Fruit fly (Drosophila melanogaster) whole organism, embryonic: ENCODE measurements around the gene Vha100-2.
A peak's percentile ranks its signal among the peaks of the same experiment; 100 is the strongest.

Experiments used
- BEAF-32 ChIP-seq: fragments of 200-800 bp; sonication (Bioruptor generic); optimal IDR thresholded peaks from 3 replicates; lab custom pipeline; 2017; ENCODE audit warnings: missing biosample characterization, missing genetic modification characterization, mild to moderate bottlenecking, moderate library complexity, missing genetic modification reagents
- CG11093 ChIP-seq: fragments of 200-800 bp; sonication (Bioruptor generic); IDR thresholded peaks from 3 replicates; pipeline ENCODE4 v1.3.6; 2022; ENCODE audit warnings: missing biosample characterization, missing genetic modification characterization
- CG14014 ChIP-seq: fragments of 200-800 bp; sonication (Bioruptor generic); IDR thresholded peaks from 2 replicates; pipeline ENCODE4 v1.3.6; 2022; ENCODE audit warnings: missing biosample characterization, missing genetic modification characterization
- CG14860 ChIP-seq: fragments of 200-800 bp; sonication (Bioruptor generic); IDR thresholded peaks from 3 replicates; pipeline ENCODE4 v1.3.6; 2022; ENCODE audit warnings: missing biosample characterization, missing genetic modification characterization; ENCODE audit not compliant: partially characterized antibody
- CG1602 ChIP-seq: fragments of 200-800 bp; sonication (Bioruptor generic); optimal IDR thresholded peaks from 3 replicates; lab custom pipeline; 2016; ENCODE audit warnings: missing biosample characterization, missing genetic modification characterization
- CG17612 ChIP-seq: fragments of 200-800 bp; sonication (Bioruptor generic); IDR thresholded peaks from 2 replicates; pipeline ENCODE4 v1.3.6; 2022; ENCODE audit warnings: missing biosample characterization, missing genetic modification characterization
- CG18476 ChIP-seq: fragments of 200-800 bp; sonication (Bioruptor generic); optimal IDR thresholded peaks from 2 replicates; lab custom pipeline; 2016; ENCODE audit warnings: missing biosample characterization, mild to moderate bottlenecking, missing genetic modification characterization
- CG2889 ChIP-seq: fragments of 200-800 bp; sonication (Bioruptor generic); IDR thresholded peaks from 3 replicates; pipeline ENCODE4 v1.3.6; 2022; ENCODE audit warnings: missing biosample characterization, missing genetic modification characterization
- CG32532 ChIP-seq: fragments of 200-800 bp; sonication (Bioruptor generic); IDR thresholded peaks from 2 replicates; pipeline ENCODE4 v1.3.6; 2022; ENCODE audit warnings: missing biosample characterization, missing genetic modification characterization
- CG4820 ChIP-seq: fragments of 200-800 bp; sonication (Bioruptor generic); optimal IDR thresholded peaks from 3 replicates; lab custom pipeline; 2016; ENCODE audit warnings: missing biosample characterization, missing genetic modification characterization
- CG6854 ChIP-seq: fragments of 200-800 bp; sonication (Bioruptor generic); optimal IDR thresholded peaks from 3 replicates; lab custom pipeline; 2017; ENCODE audit warnings: missing biosample characterization, mild to moderate bottlenecking, missing genetic modification characterization
- CG8924 ChIP-seq: fragments of 200-800 bp; optimal IDR thresholded peaks from 3 replicates; lab custom pipeline; 2019; ENCODE audit warnings: missing biosample characterization, mild to moderate bottlenecking, missing genetic modification characterization, moderate library complexity
- CG9215 ChIP-seq: fragments of 200-800 bp; sonication (Bioruptor generic); IDR thresholded peaks from 2 replicates; pipeline ENCODE4 v1.3.6; 2022; ENCODE audit warnings: missing biosample characterization, missing genetic modification characterization
- CkIIα-i1 ChIP-seq: fragments of 200-800 bp; sonication (Bioruptor generic); IDR thresholded peaks from 2 replicates; pipeline ENCODE4 v1.3.6; 2022; ENCODE audit warnings: missing biosample characterization, missing genetic modification characterization
- Doc2 ChIP-seq: fragments of 200-800 bp; sonication (Bioruptor generic); IDR thresholded peaks from 2 replicates; pipeline ENCODE4 v1.3.6; 2022; ENCODE audit warnings: missing biosample characterization, missing genetic modification characterization
- Doc3 ChIP-seq: fragments of 200-800 bp; sonication (Bioruptor generic); IDR thresholded peaks from 3 replicates; pipeline ENCODE4 v1.3.6; 2022; ENCODE audit warnings: missing biosample characterization, missing genetic modification characterization; ENCODE audit not compliant: partially characterized antibody
- Eip74EF ChIP-seq, 2 experiments: fragments of 200-800 bp in 1 of 2; fragments of >200 bp in 1 of 2; sonication (Bioruptor generic) in 1 of 2; optimal IDR thresholded peaks; 2 replicates each; lab custom pipeline; 2017 to 2019; ENCODE audit warnings: missing biosample characterization in 2 of 2, missing genetic modification characterization in 2 of 2, mild to moderate bottlenecking in 1 of 2, moderate library complexity in 1 of 2
- H15 ChIP-seq: fragments of 200-800 bp; sonication (Bioruptor generic); IDR thresholded peaks from 3 replicates; pipeline ENCODE4 v1.3.6; 2022; ENCODE audit warnings: missing biosample characterization, missing genetic modification characterization
- HHEX ChIP-seq: fragments of 200-800 bp; sonication (Bioruptor generic); optimal IDR thresholded peaks from 3 replicates; lab custom pipeline; 2017; ENCODE audit warnings: missing biosample characterization, mild to moderate bottlenecking, missing genetic modification characterization, missing genetic modification reagents
- Hmx ChIP-seq: fragments of 200-800 bp; sonication (Bioruptor generic); optimal IDR thresholded peaks from 2 replicates; lab custom pipeline; 2016; ENCODE audit warnings: missing biosample characterization, missing genetic modification characterization
- Myb ChIP-seq: fragments of 200-800 bp; sonication (Bioruptor generic); optimal IDR thresholded peaks from 2 replicates; lab custom pipeline; 2016; ENCODE audit warnings: missing biosample characterization, missing genetic modification characterization
- NC2α ChIP-seq: fragments of 200-800 bp; sonication (Bioruptor generic); optimal IDR thresholded peaks from 2 replicates; lab custom pipeline; 2016; ENCODE audit warnings: missing biosample characterization, missing genetic modification characterization
- NfI ChIP-seq: fragments of 200-800 bp; sonication (Bioruptor generic); optimal IDR thresholded peaks from 3 replicates; lab custom pipeline; 2018; ENCODE audit warnings: missing biosample characterization, mild to moderate bottlenecking, missing genetic modification characterization, moderate library complexity
- Oaz ChIP-seq: fragments of 200-800 bp; sonication (Bioruptor generic); IDR thresholded peaks from 2 replicates; pipeline ENCODE4 v1.3.6; 2022; ENCODE audit warnings: missing biosample characterization, missing genetic modification characterization
- Pdp1 ChIP-seq, 2 experiments: fragments of 200-800 bp; sonication (Bioruptor generic); optimal IDR thresholded peaks; 3 replicates each; lab custom pipeline; 2016; ENCODE audit warnings: missing biosample characterization in 2 of 2, missing genetic modification characterization in 2 of 2, mild to moderate bottlenecking in 1 of 2, moderate library complexity in 1 of 2
- Ptx1 ChIP-seq: fragments of 200-800 bp; sonication (Bioruptor generic); IDR thresholded peaks from 2 replicates; pipeline ENCODE4 v1.3.6; 2022; ENCODE audit warnings: missing biosample characterization, missing genetic modification characterization
- Sin3A ChIP-seq: fragments of >200 bp; optimal IDR thresholded peaks from 2 replicates; lab custom pipeline; 2018
- Tbp ChIP-seq: fragments of >200 bp; optimal IDR thresholded peaks from 2 replicates; lab custom pipeline; 2018; ENCODE audit warnings: missing biosample characterization, missing genetic modification characterization
- abd-A ChIP-seq: fragments of 200-800 bp; sonication (Bioruptor generic); optimal IDR thresholded peaks from 3 replicates; lab custom pipeline; 2019; ENCODE audit warnings: missing biosample characterization, mild to moderate bottlenecking, missing genetic modification characterization, moderate library complexity
- ara ChIP-seq: fragments of 200-800 bp; sonication (Bioruptor generic); IDR thresholded peaks from 2 replicates; pipeline ENCODE4 v1.3.6; 2022; ENCODE audit warnings: missing biosample characterization, missing genetic modification characterization
- cas ChIP-seq: fragments of 200-800 bp; sonication (Bioruptor generic); IDR thresholded peaks from 2 replicates; pipeline ENCODE4 v1.3.6; 2022; ENCODE audit warnings: missing biosample characterization, missing genetic modification characterization
- crc ChIP-seq: fragments of 200-800 bp; sonication (Bioruptor generic); optimal IDR thresholded peaks from 2 replicates; lab custom pipeline; 2016; ENCODE audit warnings: missing biosample characterization, missing genetic modification characterization
- croc ChIP-seq: fragments of 200-800 bp; sonication (Bioruptor generic); conservative IDR thresholded peaks from 3 replicates; pipeline ENCODE4 v1.3.6; 2022; ENCODE audit warnings: missing biosample characterization, missing genetic modification characterization
- crp ChIP-seq, 2 experiments: fragments of 200-800 bp; sonication (Bioruptor generic); optimal IDR thresholded peaks; 2 replicates in 1 of 2; 3 replicates in 1 of 2; lab custom pipeline; 2017; ENCODE audit warnings: missing biosample characterization in 2 of 2, missing genetic modification characterization in 2 of 2, mild to moderate bottlenecking in 1 of 2, moderate library complexity in 1 of 2
- dimm ChIP-seq: fragments of 200-800 bp; sonication (Bioruptor generic); IDR thresholded peaks from 2 replicates; pipeline ENCODE4 v1.3.6; 2022; ENCODE audit warnings: missing biosample characterization, missing genetic modification characterization
- esg ChIP-seq: fragments of 200-800 bp; sonication (Bioruptor generic); conservative IDR thresholded peaks from 2 replicates; pipeline ENCODE4 v1.3.6; 2022; ENCODE audit warnings: missing biosample characterization, missing genetic modification characterization
- gem ChIP-seq: fragments of 200-800 bp; sonication (Bioruptor generic); optimal IDR thresholded peaks from 2 replicates; lab custom pipeline; 2019; ENCODE audit warnings: missing biosample characterization, mild to moderate bottlenecking, missing genetic modification characterization, moderate library complexity
- grau ChIP-seq: fragments of 200-800 bp; optimal IDR thresholded peaks from 3 replicates; lab custom pipeline; 2019; ENCODE audit warnings: missing biosample characterization, mild to moderate bottlenecking, missing genetic modification characterization, moderate library complexity
- gro ChIP-seq: fragments of 200-800 bp; sonication (Bioruptor generic); optimal IDR thresholded peaks from 2 replicates; lab custom pipeline; 2016; ENCODE audit warnings: missing biosample characterization, missing genetic modification characterization
- klu ChIP-seq: fragments of 200-800 bp; sonication (Bioruptor generic); IDR thresholded peaks from 2 replicates; pipeline ENCODE4 v1.3.6; 2022; ENCODE audit warnings: missing biosample characterization, missing genetic modification characterization
- lilli ChIP-seq: fragments of 200-800 bp; sonication (Bioruptor generic); optimal IDR thresholded peaks from 3 replicates; lab custom pipeline; 2016; ENCODE audit warnings: missing biosample characterization, missing genetic modification characterization
- mld ChIP-seq: fragments of 200-800 bp; sonication (Bioruptor generic); IDR thresholded peaks from 3 replicates; pipeline ENCODE4 v1.3.6; 2022; ENCODE audit warnings: missing biosample characterization, missing genetic modification characterization; ENCODE audit not compliant: partially characterized antibody
- onecut ChIP-seq: fragments of 200-800 bp; sonication (Bioruptor generic); IDR thresholded peaks from 2 replicates; pipeline ENCODE4 v1.3.6; 2022; ENCODE audit warnings: missing biosample characterization, missing genetic modification characterization
- pho ChIP-seq: fragments of 200-800 bp; sonication (Bioruptor generic); optimal IDR thresholded peaks from 2 replicates; lab custom pipeline; 2016; ENCODE audit warnings: missing biosample characterization, missing genetic modification characterization
- ro ChIP-seq: fragments of 200-800 bp; sonication (Bioruptor generic); IDR thresholded peaks from 2 replicates; pipeline ENCODE4 v1.3.6; 2022; ENCODE audit warnings: missing biosample characterization, missing genetic modification characterization
- toy ChIP-seq: fragments of 200-800 bp; sonication (Bioruptor generic); IDR thresholded peaks from 2 replicates; pipeline ENCODE4 v1.3.6; 2022; ENCODE audit warnings: missing biosample characterization, missing genetic modification characterization
- trem ChIP-seq: fragments of 200-800 bp; optimal IDR thresholded peaks from 3 replicates; lab custom pipeline; 2019; ENCODE audit warnings: missing biosample characterization, mild to moderate bottlenecking, missing genetic modification characterization, moderate library complexity
- vnd ChIP-seq: fragments of 200-800 bp; sonication (Bioruptor generic); IDR thresholded peaks from 3 replicates; pipeline ENCODE4 v1.3.6; 2022; ENCODE audit warnings: missing biosample characterization, missing genetic modification characterization; ENCODE audit not compliant: partially characterized antibody
- zen ChIP-seq: fragments of 200-800 bp; sonication (Bioruptor generic); optimal IDR thresholded peaks from 3 replicates; lab custom pipeline; 2018; ENCODE audit warnings: missing biosample characterization, mild to moderate bottlenecking, missing genetic modification characterization, moderate library complexity

The Vha100-2 gene

DNA sequence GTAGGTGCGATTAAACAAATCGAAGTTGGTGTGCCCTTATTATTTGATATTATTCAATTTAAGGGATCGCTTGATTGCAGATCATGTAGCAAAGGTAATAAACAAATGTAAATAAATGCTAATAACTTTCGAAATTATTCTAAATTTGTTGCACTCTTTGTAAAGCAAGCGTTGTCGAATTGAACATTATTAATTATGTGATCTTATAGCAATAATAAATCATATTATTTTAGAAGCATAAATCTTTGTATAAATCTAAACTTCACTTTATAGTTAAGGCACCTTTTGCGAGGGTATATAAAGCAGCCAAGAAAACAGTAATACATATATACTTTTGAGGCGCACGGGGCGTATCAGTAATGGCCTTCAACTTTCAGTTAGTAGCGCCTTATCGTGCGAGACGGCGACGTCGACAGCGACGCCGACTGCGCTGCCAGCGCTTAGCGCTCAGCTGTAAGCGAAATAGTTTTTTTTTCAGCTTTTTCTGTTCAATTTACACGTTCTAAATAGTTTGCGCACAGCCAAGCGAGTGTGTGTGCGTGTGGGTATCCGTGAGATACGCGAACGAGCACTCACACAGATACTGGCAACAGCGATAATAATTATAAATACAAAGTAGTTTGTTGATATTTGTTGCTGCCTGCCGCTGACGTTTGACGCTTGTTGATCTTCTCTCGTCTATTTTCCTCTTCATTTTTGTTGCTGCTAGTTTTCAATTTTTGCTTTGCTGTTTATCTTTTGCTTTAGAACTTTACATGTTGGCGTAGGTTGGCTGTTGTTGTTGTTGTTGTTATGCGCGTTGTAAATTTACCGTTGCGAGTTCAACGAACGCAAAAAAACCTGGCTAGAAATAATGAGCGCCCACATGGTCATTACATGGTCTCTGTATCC is 40.1 kb upstream of the Vha100-2 start (continued):
- TF ChIP-seq CG9215 (GFP tag; lab: Robert Waterston, UW) (peak; percentile 55), Eip74EF (GFP tag; optimal IDR thresholded peaks at IDR 0.05; lab: Kevin White, UChicago) (no peak), onecut (GFP tag; lab: Robert Waterston, UW) (peak; percentile 16; the same call in 1 of the 2 replicates), cas (GFP tag; lab: Robert Waterston, UW) (no peak), Myb (GFP tag; lab: Kevin White, UChicago) (no peak), Doc2 (no peak), HHEX (GFP tag; lab: Kevin White, UChicago) (peak; percentile 62), CG32532 (GFP tag; lab: Robert Waterston, UW) (peak; percentile 39), toy (no peak), CkIIα-i1 (no peak), Hmx (GFP tag; lab: Kevin White, UChicago) (no peak), Oaz (GFP tag; lab: Robert Waterston, UW) (no peak), pho (GFP tag; lab: Kevin White, UChicago) (peak; percentile 43), CG8924 (tag; lab: Kevin White, UChicago) (peak; percentile 38), CG14014 (GFP tag; lab: Robert Waterston, UW) (peak; percentile 64), gem (tag; lab: Kevin White, UChicago) (peak; percentile 77), CG2889 (GFP tag; lab: Robert Waterston, UW) (0 out of 3 replicates have a peak, but pooled peaks have one; percentile 24), CG14860 (GFP tag; lab: Robert Waterston, UW) (no peak), crp (GFP tag; optimal IDR thresholded peaks at IDR 0.05; lab: Kevin White, UChicago) (no peak), dimm (no peak), NfI (peak; percentile 39), croc (no peak), gro (peak; percentile 49), vnd (GFP tag; lab: Robert Waterston, UW) (no peak), ara (GFP tag; lab: Robert Waterston, UW) (peak; percentile 63), klu (GFP tag; lab: Robert Waterston, UW) (0 out of 2 replicates have a peak, but pooled peaks have one; percentile 13), ro (GFP tag; lab: Robert Waterston, UW) (no peak), esg (peak; percentile 22; the same call in 1 of the 2 replicates), Sin3A (no peak), crc (GFP tag; lab: Kevin White, UChicago) (peak; percentile 20), CG18476 (GFP tag; lab: Kevin White, UChicago) (peak; percentile 29), BEAF-32 (GFP tag; lab: Kevin White, UChicago) (no peak), Pdp1 (GFP tag; optimal IDR thresholded peaks at IDR 0.05; lab: Kevin White, UChicago) (peak in 1 of 2 experiments; percentile 57), CG11093 (GFP tag; lab: Robert Waterston, UW) (no peak), mld (GFP tag; lab: Robert Waterston, UW) (no peak), CG4820 (GFP tag; lab: Kevin White, UChicago) (no peak), zen (tag; lab: Kevin White, UChicago) (peak; percentile 2), grau (tag; lab: Kevin White, UChicago) (peak; percentile 75), CG1602 (GFP tag; lab: Kevin White, UChicago) (no peak), Tbp (no peak), abd-A (tag; lab: Kevin White, UChicago) (peak; percentile 30), lilli (GFP tag; lab: Kevin White, UChicago) (peak; percentile 52), trem (tag; lab: Kevin White, UChicago) (no peak), Ptx1 (GFP tag; lab: Robert Waterston, UW) (no peak; the same call in 1 of the 2 replicates), Doc3 (GFP tag; lab: Robert Waterston, UW) (no peak), NC2α (peak; percentile 44), CG6854 (GFP tag; lab: Kevin White, UChicago) (no peak), CG17612 (no peak), H15 (no peak)
